Worm (Caenorhabditis elegans): Measurements from ENCODE around the gene sto-5.

DNA sequence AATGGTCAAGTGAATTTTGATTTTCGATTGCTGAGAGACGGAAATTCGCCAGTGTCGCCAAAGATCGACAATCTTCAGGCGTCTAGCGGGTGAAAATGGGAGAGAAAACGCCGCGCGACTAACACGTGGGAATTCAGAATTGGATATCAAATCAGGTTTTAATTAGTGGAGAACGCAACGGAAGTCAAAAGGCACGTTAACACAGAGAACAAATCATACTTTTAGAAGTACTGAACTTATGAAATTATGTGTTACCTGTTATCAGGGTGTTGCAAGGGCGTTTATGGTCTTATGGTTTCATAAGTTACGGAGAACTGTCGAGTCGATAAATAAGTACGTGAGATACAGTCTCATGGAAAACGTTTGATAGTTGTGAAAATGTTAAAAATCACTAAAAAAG, 46.1 kb upstream of the sto-5 start:
- TF ChIP-seq nhr-28 (tag; optimal IDR thresholded peaks at IDR 0.05) (no peak), ceh-8 (GFP tag; optimal IDR thresholded peaks at IDR 0.05) (no peak)
